Fruit fly (Drosophila melanogaster): ENCODE measurements around the gene CG4884.

The CG4884 gene

dm6 chr3R:27987329-27987728 lies 28.3 kb upstream of the CG4884 start (continued):
- no peak for TF ChIP-seq Ets65A (GFP tag)
- TF ChIP-seq NK7.1 (GFP tag; optimal IDR thresholded peaks at IDR 0.05) = no peak
- no peak for TF ChIP-seq CG13624 (GFP tag; optimal IDR thresholded peaks at IDR 0.05)
- no peak for TF ChIP-seq CG6175 (GFP tag; IDR thresholded peaks at IDR 0.05)
- TF ChIP-seq CG11093 (GFP tag; IDR thresholded peaks at IDR 0.05) = no peak
- no peak for TF ChIP-seq Doc3 (GFP tag; IDR thresholded peaks at IDR 0.05; ENCODE audit: partially characterized antibody)
- no peak for TF ChIP-seq stwl (tag; optimal IDR thresholded peaks at IDR 0.05)
- TF ChIP-seq gfzf (GFP tag; optimal IDR thresholded peaks at IDR 0.05) = no peak
- no peak for TF ChIP-seq Pdp1 (GFP tag; optimal IDR thresholded peaks at IDR 0.05)
- TF ChIP-seq CG12659 (GFP tag; optimal IDR thresholded peaks at IDR 0.05) = peak; percentile 68
- TF ChIP-seq CG17912 (GFP tag; optimal IDR thresholded peaks at IDR 0.05) = no peak
- peak; percentile 69 for TF ChIP-seq Ptx1 (GFP tag; IDR thresholded peaks at IDR 0.05)
- no peak for TF ChIP-seq CG8089 (GFP tag; optimal IDR thresholded peaks at IDR 0.05)
- TF ChIP-seq Six4 (GFP tag; optimal IDR thresholded peaks at IDR 0.05) = peak; percentile 30
- TF ChIP-seq CG5953 (GFP tag; IDR thresholded peaks at IDR 0.05) = peak; percentile 47; the same call in 1 of the 2 replicates
- no peak for TF ChIP-seq tll (GFP tag; optimal IDR thresholded peaks at IDR 0.05)
- TF ChIP-seq CG13894 (tag; optimal IDR thresholded peaks at IDR 0.05) = peak; percentile 23
- peak; percentile 63 for TF ChIP-seq CG9437 (GFP tag; optimal IDR thresholded peaks at IDR 0.05)
- TF ChIP-seq CG1647 (GFP tag; optimal IDR thresholded peaks at IDR 0.05) = peak; percentile 27
- TF ChIP-seq CG13123 (GFP tag; optimal IDR thresholded peaks at IDR 0.05) = peak; percentile 14
- no peak for TF ChIP-seq zfh1 (GFP tag; IDR thresholded peaks at IDR 0.05)
- no peak for TF ChIP-seq crc (GFP tag; optimal IDR thresholded peaks at IDR 0.05)
- TF ChIP-seq Sry-δ (GFP tag; optimal IDR thresholded peaks at IDR 0.05) = no peak
- TF ChIP-seq dmrt99B (tag; optimal IDR thresholded peaks at IDR 0.05) = peak; percentile 65
- peak; percentile 19 for TF ChIP-seq Dip3 (GFP tag; optimal IDR thresholded peaks at IDR 0.05)
- TF ChIP-seq CG9727 (GFP tag; optimal IDR thresholded peaks at IDR 0.05) = peak; percentile 62
- peak; percentile 67 for TF ChIP-seq cas (GFP tag; IDR thresholded peaks at IDR 0.05)
- TF ChIP-seq bowl (GFP tag; IDR thresholded peaks at IDR 0.05) = no peak
- TF ChIP-seq hkb (optimal IDR thresholded peaks at IDR 0.05) = no peak
- TF ChIP-seq hkb (GFP tag; IDR thresholded peaks at IDR 0.05) = peak; percentile 53; the same call in 1 of the 2 replicates
- TF ChIP-seq D19A (tag; optimal IDR thresholded peaks at IDR 0.05) = peak; percentile 51
- no peak for TF ChIP-seq mirr (GFP tag; optimal IDR thresholded peaks at IDR 0.05)
- peak; percentile 68 for TF ChIP-seq CG8388 (GFP tag; optimal IDR thresholded peaks at IDR 0.05)
- TF ChIP-seq E2f2 (GFP tag; IDR thresholded peaks at IDR 0.05) = peak; percentile 56; the same call in 1 of the 2 replicates
- TF ChIP-seq Sox100B (GFP tag; optimal IDR thresholded peaks at IDR 0.05) = peak; percentile 49
- no peak for TF ChIP-seq CG9876 (GFP tag; optimal IDR thresholded peaks at IDR 0.05)
- TF ChIP-seq Sry-β (GFP tag; optimal IDR thresholded peaks at IDR 0.05) = no peak
- peak; percentile 1 for TF ChIP-seq Bteb2 (GFP tag; optimal IDR thresholded peaks at IDR 0.05)
- peak in 1 of 2 experiments; percentile 74 for TF ChIP-seq bsh (GFP tag; optimal IDR thresholded peaks at IDR 0.05)
- TF ChIP-seq fd3F (GFP tag; optimal IDR thresholded peaks at IDR 0.05) = peak; percentile 52
- TF ChIP-seq D19B (GFP tag; optimal IDR thresholded peaks at IDR 0.05) = peak; percentile 51
- peak; percentile 44; the same call in 1 of the 2 replicates for TF ChIP-seq CG6272 (GFP tag; IDR thresholded peaks at IDR 0.05)
- peak; percentile 48 for TF ChIP-seq CG7372 (GFP tag; IDR thresholded peaks at IDR 0.05)
- no peak for TF ChIP-seq CG7928 (GFP tag; optimal IDR thresholded peaks at IDR 0.05)
- TF ChIP-seq zfh2 (GFP tag; optimal IDR thresholded peaks at IDR 0.05) = peak; percentile 2
- TF ChIP-seq fru (optimal IDR thresholded peaks at IDR 0.05) = no peak
- TF ChIP-seq cwo (GFP tag; optimal IDR thresholded peaks at IDR 0.05) = peak; percentile 17
- TF ChIP-seq CG11247 (GFP tag; IDR thresholded peaks at IDR 0.05) = peak; percentile 59; the same call in 1 of the 2 replicates
- TF ChIP-seq toy (GFP tag; IDR thresholded peaks at IDR 0.05) = no peak
- no peak for TF ChIP-seq corto (GFP tag; optimal IDR thresholded peaks at IDR 0.05)
- no peak for TF ChIP-seq CG6791 (GFP tag; IDR thresholded peaks at IDR 0.05; ENCODE audit: partially characterized antibody)
